Worm (Caenorhabditis elegans) whole organism, late embryonic: ENCODE results near the gene srz-29.

ENCODE experiments used
- C08G9.2 ChIP-seq: sonication (generic microtip); optimal IDR thresholded peaks from 2 replicates; lab custom pipeline; 2016; ENCODE audit warnings: mild to moderate bottlenecking, missing genetic modification characterization, moderate library complexity, missing compliant biosample characterization
- ama-1 ChIP-seq: fragments of 150-350 bp; optimal IDR thresholded peaks from 2 replicates; lab custom pipeline; 2014
- ceh-6 ChIP-seq: fragments of 200-800 bp; sonication (Bioruptor generic); optimal IDR thresholded peaks from 2 replicates; lab custom pipeline; 2018; ENCODE audit warnings: mild to moderate bottlenecking, missing genetic modification characterization, missing compliant biosample characterization
- dmd-4 ChIP-seq: sonication (generic microtip); optimal IDR thresholded peaks from 2 replicates; lab custom pipeline; 2016; ENCODE audit warnings: borderline replicate concordance, missing genetic modification characterization, missing compliant biosample characterization
- fkh-6 ChIP-seq: sonication (generic microtip); optimal IDR thresholded peaks from 2 replicates; lab custom pipeline; 2016; ENCODE audit warnings: missing genetic modification characterization, missing compliant biosample characterization
- gmeb-2 ChIP-seq: sonication (generic microtip); optimal IDR thresholded peaks from 2 replicates; lab custom pipeline; 2016; ENCODE audit warnings: missing genetic modification characterization, inconsistent platforms, missing compliant biosample characterization
- lim-6 ChIP-seq: sonication (generic microtip); optimal IDR thresholded peaks from 2 replicates; lab custom pipeline; 2016; ENCODE audit warnings: missing genetic modification characterization, missing compliant biosample characterization
- nhr-11 ChIP-seq: fragments of 150-350 bp; optimal IDR thresholded peaks from 2 replicates; lab custom pipeline; 2014; ENCODE audit warnings: missing biosample characterization, missing genetic modification characterization
- pqm-1 ChIP-seq: sonication (generic microtip); optimal IDR thresholded peaks from 2 replicates; lab custom pipeline; 2016; ENCODE audit warnings: missing genetic modification characterization, missing compliant biosample characterization
- unc-3 ChIP-seq, 2 experiments: fragments of 200-800 bp in 1 of 2; sonication (Bioruptor generic) in 1 of 2; sonication (generic microtip) in 1 of 2; conservative IDR thresholded peaks in 1 of 2; optimal IDR thresholded peaks in 1 of 2; 2 replicates each; pipeline versions ENCODE4 v1.3.6 to Lab custom; 2016 to 2022; ENCODE audit warnings: missing compliant biosample characterization in 2 of 2, missing genetic modification characterization in 2 of 2, missing genetic modification reagents in 1 of 2
- unc-55 ChIP-seq: sonication (generic microtip); optimal IDR thresholded peaks from 2 replicates; lab custom pipeline; 2017; ENCODE audit warnings: missing biosample characterization, missing genetic modification reagents, missing genetic modification characterization

DNA sequence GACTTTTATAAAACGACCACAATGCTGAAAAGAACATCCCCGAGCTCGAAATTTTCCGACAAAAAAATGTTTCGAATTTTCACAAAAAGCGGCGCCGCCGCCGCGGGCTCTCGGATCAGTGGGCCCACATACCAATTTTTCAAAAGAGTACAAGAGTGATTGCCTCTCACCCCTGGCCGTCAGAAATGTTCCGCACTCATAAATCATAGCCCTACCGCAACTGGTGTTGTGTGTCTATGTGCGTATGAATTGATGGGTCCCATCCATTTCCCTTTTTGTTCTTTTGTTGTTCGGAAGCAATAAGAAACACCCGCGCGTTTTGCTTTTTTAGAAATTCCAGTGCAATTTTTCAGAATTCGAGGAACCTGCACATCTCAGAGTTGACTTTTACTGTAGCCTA, 48.9 kb upstream of the srz-29 start:
- no peak for TF ChIP-seq pqm-1 (tag; lab: Kevin White, UChicago)
- TF ChIP-seq nhr-11 = no peak
- TF ChIP-seq gmeb-2 (tag; lab: Kevin White, UChicago) = no peak
- TF ChIP-seq ceh-6 (GFP tag; lab: Kevin White, UChicago) = no peak
- peak; percentile 92 for TF ChIP-seq unc-55
- no peak for TF ChIP-seq C08G9.2
- TF ChIP-seq dmd-4 (tag; lab: Kevin White, UChicago) = no peak
- TF ChIP-seq lim-6 = no peak
- TF ChIP-seq ama-1 (lab: Kevin White, UChicago) = no peak
- TF ChIP-seq unc-3 (GFP tag; conservative IDR thresholded peaks at IDR 0.05; lab: Robert Waterston, UW) = no peak
- no peak for TF ChIP-seq unc-3 (tag; optimal IDR thresholded peaks at IDR 0.05; lab: Kevin White, UChicago)
- TF ChIP-seq fkh-6 (tag; lab: Kevin White, UChicago) = no peak
